Worm (Caenorhabditis elegans): ENCODE results near the gene mua-6.

The mua-6 gene

DNA sequence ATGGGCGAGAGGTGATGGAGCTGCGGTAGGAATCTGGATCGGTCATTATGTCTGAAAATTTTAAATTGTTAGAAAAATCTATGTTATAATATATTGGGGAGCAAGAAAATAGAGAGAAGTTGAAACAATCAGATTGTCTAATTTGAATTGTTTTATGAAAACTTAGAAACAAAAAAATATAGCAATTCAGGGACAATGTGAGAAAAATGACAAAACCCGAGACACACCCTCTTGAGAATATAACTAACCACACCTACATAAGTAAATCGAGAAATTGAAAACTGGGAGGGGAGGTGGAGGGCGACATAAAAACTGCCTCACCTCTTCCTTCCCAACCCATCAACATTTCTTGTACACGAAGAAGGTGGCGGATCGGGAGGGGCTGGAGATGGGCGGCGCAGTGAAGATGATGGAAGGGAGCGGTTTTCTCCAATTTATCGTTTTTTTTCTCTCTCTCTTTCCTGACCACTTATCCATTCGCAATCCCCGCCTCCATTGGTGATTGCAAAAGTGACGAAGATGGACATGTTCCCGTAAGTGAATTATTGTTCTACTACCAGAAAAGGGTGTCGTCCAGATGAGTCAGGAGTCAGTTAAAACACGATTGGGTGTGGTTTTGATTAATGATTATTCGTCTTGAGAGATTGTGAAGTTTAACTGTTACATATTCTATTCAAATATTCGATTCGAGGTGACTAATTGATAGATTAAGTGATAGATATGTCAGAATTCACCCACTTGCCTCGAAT is at the start of gene mua-6:
Gene mua-6 (minus strand): TSS at position 51 of the 749 bp plus-strand sequence.
- TF ChIP-seq Y105C5A.15 (GFP tag; IDR thresholded peaks at IDR 0.05) (no peak), set-16 (GFP tag; IDR thresholded peaks at IDR 0.05) (0 out of 2 replicates have a peak, but pooled peaks have one; percentile 6), R02D3.7 (tag; optimal IDR thresholded peaks at IDR 0.05) (no peak), mxl-3 (GFP tag; optimal IDR thresholded peaks at IDR 0.05) (peak; percentile 40), F44E2.7 (GFP tag; IDR thresholded peaks at IDR 0.05) (no peak), dmd-6 (GFP tag; IDR thresholded peaks at IDR 0.05) (0 out of 2 replicates have a peak, but pooled peaks have one; percentile 8), ctbp-1 (GFP tag; IDR thresholded peaks at IDR 0.05) (no peak), ztf-11 (tag; optimal IDR thresholded peaks at IDR 0.05) (no peak), unc-62 (GFP tag; optimal IDR thresholded peaks at IDR 0.05 in 1 of 2) (peak in 1 of 2 experiments; percentile 12), unc-62 (tag; optimal IDR thresholded peaks at IDR 0.05) (no peak), pha-4 (GFP tag; IDR thresholded peaks at IDR 0.05) (no peak), pha-4 (tag; optimal IDR thresholded peaks at IDR 0.05) (no peak)

DNA sequence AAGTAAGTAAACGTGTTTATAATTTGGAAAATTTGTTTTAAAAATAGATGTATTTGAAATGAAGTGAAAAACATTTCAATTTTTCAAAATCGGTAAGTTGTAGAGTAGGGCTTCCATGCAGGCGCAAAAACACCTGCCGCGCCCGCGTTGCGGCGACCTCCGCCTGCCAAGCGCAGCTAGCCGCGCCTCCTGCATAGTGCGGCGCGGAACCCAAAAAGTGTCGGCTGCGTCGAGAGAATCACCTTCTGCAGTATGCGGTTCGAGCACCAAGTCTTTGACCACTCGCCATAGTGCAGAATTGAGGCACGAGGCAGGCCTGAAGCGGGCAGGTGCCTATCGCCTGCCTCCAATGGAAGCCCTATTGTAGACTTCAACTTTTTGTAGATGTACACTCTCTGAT is 44.2 kb upstream of the mua-6 start:
- TF ChIP-seq egl-43 (GFP tag; IDR thresholded peaks at IDR 0.05) (0 out of 2 replicates have a peak, but pooled peaks have one; percentile 47), set-16 (GFP tag; IDR thresholded peaks at IDR 0.05) (peak; percentile 93), pqm-1 (tag; optimal IDR thresholded peaks at IDR 0.05) (no peak), fkh-10 (GFP tag; optimal IDR thresholded peaks at IDR 0.05) (no peak), lin-39 (tag; optimal IDR thresholded peaks at IDR 0.05) (no peak), nhr-6 (tag; optimal IDR thresholded peaks at IDR 0.05) (no peak)

DNA sequence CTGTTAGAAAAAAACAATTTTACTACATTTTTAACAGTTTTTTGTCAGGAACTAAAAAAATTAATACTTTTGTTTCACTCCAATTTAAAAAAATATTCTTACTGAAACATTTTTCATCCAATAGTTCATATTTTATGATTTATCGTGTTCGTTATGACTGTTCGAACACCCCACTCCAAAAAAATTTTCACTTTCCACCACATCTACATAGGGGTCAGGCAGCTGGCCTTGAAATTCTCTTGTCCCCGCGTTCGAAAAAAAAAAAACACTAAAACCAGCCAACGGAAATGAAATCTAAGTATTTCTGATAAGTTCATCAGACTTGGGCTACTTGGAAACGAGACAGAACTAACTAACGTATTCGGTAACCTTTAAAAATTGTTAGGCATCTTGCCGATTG is 40.7 kb upstream of the mua-6 start, which contains the start of gene twk-22:
Gene twk-22 (plus strand): TSS at position 301 of the 400 bp plus-strand sequence.
- no peak for TF ChIP-seq snpc-1.2 (GFP tag; IDR thresholded peaks at IDR 0.05)
- TF ChIP-seq zfp-2 (tag; optimal IDR thresholded peaks at IDR 0.05), result no peak
- no peak for TF ChIP-seq Y105C5A.15 (GFP tag; IDR thresholded peaks at IDR 0.05)
- no peak for TF ChIP-seq F37D6.2 (tag; optimal IDR thresholded peaks at IDR 0.05)
- no peak for TF ChIP-seq cey-2 (tag; optimal IDR thresholded peaks at IDR 0.05; ENCODE audit: borderline replicate concordance, insufficient read depth)
- TF ChIP-seq nhr-11 (tag; optimal IDR thresholded peaks at IDR 0.05), result no peak
- TF ChIP-seq skn-1 (tag; optimal IDR thresholded peaks at IDR 0.05), result no peak
- no peak for TF ChIP-seq snpc-4 (tag; optimal IDR thresholded peaks at IDR 0.05)
- no peak for TF ChIP-seq nhr-6 (tag; optimal IDR thresholded peaks at IDR 0.05)

DNA sequence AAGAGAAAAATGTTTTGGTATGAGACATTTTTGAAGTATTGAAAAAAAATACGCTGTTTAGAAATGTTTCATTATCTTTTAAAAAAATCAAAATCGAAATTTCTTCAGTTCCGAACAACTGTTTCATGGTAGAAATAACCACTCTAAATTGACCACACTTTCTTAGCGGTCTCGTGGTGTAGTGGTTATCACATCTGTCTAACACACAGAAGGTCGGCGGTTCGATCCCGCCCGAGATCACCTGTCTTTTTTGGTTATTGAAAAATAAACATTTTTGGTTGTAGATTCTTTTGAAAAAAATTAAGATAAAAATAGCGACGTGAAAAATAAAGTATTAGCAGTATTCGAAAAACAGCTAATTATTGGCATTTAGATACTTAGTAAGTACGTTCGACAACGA is 34.9 kb upstream of the mua-6 start:
- TF ChIP-seq hlh-11 (tag; optimal IDR thresholded peaks at IDR 0.05) (peak; percentile 54), zip-2 (tag; optimal IDR thresholded peaks at IDR 0.05) (peak; percentile 18), nhr-237 (tag; optimal IDR thresholded peaks at IDR 0.05) (no peak), daf-12 (tag; optimal IDR thresholded peaks at IDR 0.05) (no peak), daf-16 (GFP tag; optimal IDR thresholded peaks at IDR 0.05) (peak in 1 of 2 experiments; percentile 77), daf-16 (tag; optimal IDR thresholded peaks at IDR 0.05) (peak; percentile 59), pha-4 (GFP tag; IDR thresholded peaks at IDR 0.05) (peak; percentile 86; the same call in 1 of the 2 replicates), pha-4 (tag; optimal IDR thresholded peaks at IDR 0.05) (no peak), madf-9 (GFP tag; conservative IDR thresholded peaks at IDR 0.05) (peak; percentile 58; the same call in 1 of the 2 replicates), hmg-1.1 (GFP tag; IDR thresholded peaks at IDR 0.05) (peak; percentile 56), Y75B8A.6 (GFP tag; IDR thresholded peaks at IDR 0.05) (no peak), mes-2 (tag; optimal IDR thresholded peaks at IDR 0.05; ENCODE audit: poor library complexity, severe bottlenecking) (peak; percentile 63), lin-13 (GFP tag; optimal IDR thresholded peaks at IDR 0.05) (peak; percentile 1), egl-43 (GFP tag; IDR thresholded peaks at IDR 0.05) (peak; percentile 73), mxl-2 (GFP tag; conservative IDR thresholded peaks at IDR 0.05) (no peak), D1046.2 (GFP tag; IDR thresholded peaks at IDR 0.05) (no peak), F26F4.8 (GFP tag; conservative IDR thresholded peaks at IDR 0.05) (0 out of 2 replicates have a peak, but pooled peaks have one; percentile 28), ceh-44 (GFP tag; IDR thresholded peaks at IDR 0.05) (peak; percentile 34; the same call in 1 of the 2 replicates), vab-7 (GFP tag; IDR thresholded peaks at IDR 0.05) (peak; percentile 70; the same call in 1 of the 2 replicates), ztf-7 (tag; optimal IDR thresholded peaks at IDR 0.05) (peak; percentile 44), F44E2.7 (GFP tag; IDR thresholded peaks at IDR 0.05) (peak; percentile 57; the same call in 1 of the 2 replicates), php-3 (GFP tag; IDR thresholded peaks at IDR 0.05) (peak; percentile 36; the same call in 1 of the 2 replicates), Y105C5A.15 (GFP tag; IDR thresholded peaks at IDR 0.05) (peak; percentile 87; the same call in 1 of the 2 replicates), dpl-1 (GFP tag; optimal IDR thresholded peaks at IDR 0.05) (peak; percentile 5), snpc-4 (tag; optimal IDR thresholded peaks at IDR 0.05) (no peak), lin-1 (GFP tag; IDR thresholded peaks at IDR 0.05) (0 out of 2 replicates have a peak, but pooled peaks have one; percentile 47), snpc-1.2 (GFP tag; IDR thresholded peaks at IDR 0.05) (peak; percentile 76)
